Worm (Caenorhabditis elegans): ENCODE measurements around the gene Y62H9A.11.

Y62H9A.11 gene

DNA sequence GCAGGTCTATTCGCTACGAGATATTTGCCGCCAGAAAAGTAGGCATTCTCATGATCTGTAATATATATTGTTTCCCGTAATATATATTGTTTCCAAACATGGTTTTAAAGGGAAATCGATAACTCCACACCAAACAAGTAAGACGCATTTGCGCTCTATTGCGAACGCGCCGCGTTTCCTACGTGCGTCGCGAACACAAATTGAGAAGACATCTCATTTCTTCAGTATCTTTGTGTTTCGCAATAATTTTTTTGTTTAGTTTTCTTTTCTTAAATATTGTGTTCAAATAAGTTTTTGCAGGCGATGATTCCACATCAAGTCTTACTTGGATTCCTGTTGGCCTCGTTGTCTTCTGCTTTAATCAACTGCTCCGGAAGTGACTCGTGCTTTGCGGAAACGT is 42.1 kb downstream of the Y62H9A.11 start, which contains the start of gene F54F7.6:
F54F7.6 (plus strand) TSS at position 301 of the 400 bp plus-strand sequence.
- TF ChIP-seq ceh-16 (tag; optimal IDR thresholded peaks at IDR 0.05) (no peak), peb-1 (tag; optimal IDR thresholded peaks at IDR 0.05) (no peak), F13H6.1 (tag; optimal IDR thresholded peaks at IDR 0.05) (no peak), nhr-11 (tag; optimal IDR thresholded peaks at IDR 0.05) (no peak), R02D3.7 (tag; optimal IDR thresholded peaks at IDR 0.05) (no peak), ZK546.5 (tag; optimal IDR thresholded peaks at IDR 0.05) (no peak), blmp-1 (tag; optimal IDR thresholded peaks at IDR 0.05; ENCODE audit: insufficient read depth) (no peak), crh-2 (tag; optimal IDR thresholded peaks at IDR 0.05) (no peak), lsy-2 (tag; optimal IDR thresholded peaks at IDR 0.05) (no peak), lin-11 (tag; optimal IDR thresholded peaks at IDR 0.05) (no peak), lin-39 (tag; optimal IDR thresholded peaks at IDR 0.05) (no peak), nhr-25 (tag; optimal IDR thresholded peaks at IDR 0.05) (no peak)

DNA sequence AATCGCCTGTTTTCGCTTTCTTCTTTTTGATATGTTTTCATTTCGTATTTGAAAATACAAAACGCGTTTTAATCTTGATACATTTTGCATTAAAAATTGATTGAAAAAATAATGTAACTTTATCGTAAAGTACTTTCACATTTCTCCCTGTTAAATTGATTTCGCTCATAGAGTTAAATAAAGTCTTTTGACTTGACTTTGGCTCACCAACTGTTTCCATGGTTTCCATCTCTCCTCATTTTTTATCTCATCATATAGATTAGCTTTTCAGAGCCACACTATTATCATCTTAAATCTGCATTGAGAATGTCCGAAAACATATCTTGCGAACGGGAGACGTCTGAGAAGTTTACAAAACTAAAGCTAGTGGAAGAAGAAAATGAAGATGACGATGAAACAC is 43.9 kb downstream of the Y62H9A.11 start, which contains the start of gene F54F7.10:
F54F7.10 (plus strand) TSS at position 301 of the 400 bp plus-strand sequence.
- TF ChIP-seq fos-1 (tag; optimal IDR thresholded peaks at IDR 0.05) (no peak), nhr-237 (tag; optimal IDR thresholded peaks at IDR 0.05) (no peak), mbf-1 (tag; optimal IDR thresholded peaks at IDR 0.05) (no peak), mab-5 (tag; optimal IDR thresholded peaks at IDR 0.05) (no peak), nhr-25 (tag; optimal IDR thresholded peaks at IDR 0.05) (no peak), elt-3 (tag; optimal IDR thresholded peaks at IDR 0.05) (no peak), sma-3 (GFP tag; optimal IDR thresholded peaks at IDR 0.05) (no peak), ceh-16 (tag; optimal IDR thresholded peaks at IDR 0.05) (no peak), nhr-6 (tag; optimal IDR thresholded peaks at IDR 0.05) (no peak)

DNA sequence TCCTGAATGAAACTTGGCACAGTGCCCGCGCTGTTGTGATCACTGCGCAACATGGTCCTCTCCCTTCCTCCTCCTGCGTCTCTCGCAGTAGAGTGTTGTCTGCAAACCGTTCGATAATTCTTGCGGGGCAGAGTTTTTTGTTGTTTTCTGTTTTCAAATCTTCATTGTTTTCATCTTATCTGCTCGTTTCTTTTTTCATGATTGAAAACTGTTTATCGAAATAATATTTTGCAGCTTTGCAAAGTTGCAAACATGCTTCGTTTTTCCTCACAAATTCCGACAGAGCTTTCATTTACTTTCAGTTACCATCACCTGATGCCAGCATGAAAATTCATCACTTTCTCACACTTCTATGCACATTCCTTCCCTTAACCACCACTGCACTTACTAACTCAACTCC is 50.0 kb downstream of the Y62H9A.11 start, which contains the start of gene mes-1:
mes-1 (plus strand) TSS at position 301 of the 400 bp plus-strand sequence.
- no peak for TF ChIP-seq nhr-10 (tag; optimal IDR thresholded peaks at IDR 0.05)
- TF ChIP-seq unc-55 (GFP tag; optimal IDR thresholded peaks at IDR 0.05), result no peak
- TF ChIP-seq mdl-1 (tag; optimal IDR thresholded peaks at IDR 0.05), result no peak
- no peak for TF ChIP-seq nhr-77 (tag; optimal IDR thresholded peaks at IDR 0.05)
- TF ChIP-seq egl-27 (tag; optimal IDR thresholded peaks at IDR 0.05), result no peak
- TF ChIP-seq lin-11 (tag; optimal IDR thresholded peaks at IDR 0.05), result no peak
- no peak for TF ChIP-seq dmd-4 (tag; optimal IDR thresholded peaks at IDR 0.05)
- TF ChIP-seq ZK546.5 (tag; optimal IDR thresholded peaks at IDR 0.05), result no peak
- no peak for TF ChIP-seq ztf-1 (GFP tag; conservative IDR thresholded peaks at IDR 0.05)
- TF ChIP-seq lin-39 (tag; optimal IDR thresholded peaks at IDR 0.05), result no peak
- TF ChIP-seq sem-4 (tag; optimal IDR thresholded peaks at IDR 0.05), result no peak
- no peak for TF ChIP-seq blmp-1 (tag; optimal IDR thresholded peaks at IDR 0.05; ENCODE audit: insufficient read depth)
- TF ChIP-seq lin-13 (GFP tag; optimal IDR thresholded peaks at IDR 0.05), result no peak
- no peak for TF ChIP-seq nhr-129 (tag; optimal IDR thresholded peaks at IDR 0.05)
- TF ChIP-seq zag-1 (tag; optimal IDR thresholded peaks at IDR 0.05), result no peak
- TF ChIP-seq gmeb-1 (tag; optimal IDR thresholded peaks at IDR 0.05), result no peak

DNA sequence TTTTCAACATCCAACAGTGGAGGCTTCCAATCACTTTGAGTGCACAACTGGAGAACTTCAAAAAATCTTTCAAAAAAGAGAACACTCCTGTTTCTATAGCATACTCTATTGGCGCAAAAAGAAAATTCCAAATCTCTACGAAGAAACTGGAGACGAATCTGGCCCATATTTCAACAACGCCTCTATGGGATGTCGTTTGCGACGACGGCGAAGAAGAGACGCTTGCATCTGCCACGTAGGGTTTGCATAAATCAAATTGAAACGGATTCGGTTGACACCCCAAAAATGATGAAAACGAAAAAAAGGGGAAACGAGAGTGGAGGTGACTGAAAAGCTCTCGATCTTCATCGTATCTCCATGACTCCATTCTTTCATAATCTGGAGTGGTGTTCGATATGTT is 50.9 kb downstream of the Y62H9A.11 start:
- TF ChIP-seq ztf-4 (tag; optimal IDR thresholded peaks at IDR 0.05) (no peak), mab-5 (tag; optimal IDR thresholded peaks at IDR 0.05) (no peak), lsy-2 (tag; optimal IDR thresholded peaks at IDR 0.05) (no peak), nhr-25 (tag; optimal IDR thresholded peaks at IDR 0.05) (no peak), F13H6.1 (tag; optimal IDR thresholded peaks at IDR 0.05) (no peak), ceh-82 (tag; optimal IDR thresholded peaks at IDR 0.05) (no peak), nhr-129 (tag; optimal IDR thresholded peaks at IDR 0.05) (no peak), nhr-6 (tag; optimal IDR thresholded peaks at IDR 0.05) (no peak), elt-1 (tag; optimal IDR thresholded peaks at IDR 0.05) (no peak), Y55F3AM.14 (GFP tag; optimal IDR thresholded peaks at IDR 0.05) (no peak), nhr-77 (tag; optimal IDR thresholded peaks at IDR 0.05) (no peak), nhr-21 (tag; optimal IDR thresholded peaks at IDR 0.05) (no peak), egl-27 (tag; optimal IDR thresholded peaks at IDR 0.05) (no peak), nhr-12 (tag; optimal IDR thresholded peaks at IDR 0.05) (no peak), zag-1 (tag; optimal IDR thresholded peaks at IDR 0.05) (no peak), sma-9 (GFP tag; optimal IDR thresholded peaks at IDR 0.05) (no peak), sma-9 (tag; optimal IDR thresholded peaks at IDR 0.05) (no peak)

All from whole organism, L2 larva.